Worm (Caenorhabditis elegans) whole organism, L4 larva: ENCODE results near the gene hpo-31.

ENCODE experiments used
- D1046.2 ChIP-seq: fragments of 200-800 bp; sonication (Bioruptor generic); IDR thresholded peaks from 2 replicates; pipeline ENCODE4 v1.3.6; 2022; ENCODE audit warnings: missing genetic modification characterization, missing compliant biosample characterization
- F10B5.3 ChIP-seq: sonication (generic microtip); optimal IDR thresholded peaks from 2 replicates; lab custom pipeline; 2016; ENCODE audit warnings: mild to moderate bottlenecking, missing genetic modification characterization, missing compliant biosample characterization
- F37D6.2 ChIP-seq: sonication (generic microtip); optimal IDR thresholded peaks from 2 replicates; lab custom pipeline; 2016; ENCODE audit warnings: mild to moderate bottlenecking, missing genetic modification characterization, missing compliant biosample characterization
- T26A8.4 ChIP-seq: fragments of 200-800 bp; sonication (Bioruptor generic); IDR thresholded peaks from 2 replicates; pipeline ENCODE4 v1.3.6; 2022; ENCODE audit warnings: missing genetic modification characterization, missing compliant biosample characterization
- Y5F2A.4 ChIP-seq: fragments of 200-800 bp; sonication (Bioruptor generic); optimal IDR thresholded peaks from 2 replicates; lab custom pipeline; 2018; ENCODE audit warnings: mild to moderate bottlenecking, missing genetic modification characterization, missing compliant biosample characterization
- aha-1 ChIP-seq: fragments of 150-350 bp; peaks from one replicate; lab custom pipeline; 2014; ENCODE audit warnings: missing biosample characterization, missing genetic modification characterization
- attf-4 ChIP-seq: sonication (generic microtip); optimal IDR thresholded peaks from 3 replicates; lab custom pipeline; 2017; ENCODE audit warnings: missing biosample characterization, missing genetic modification characterization
- ceh-20 ChIP-seq: fragments of 200-800 bp; sonication (Bioruptor generic); IDR thresholded peaks from 2 replicates; pipeline ENCODE4 v1.3.6; 2022; ENCODE audit warnings: missing genetic modification reagents, missing genetic modification characterization, missing compliant biosample characterization
- ceh-44 ChIP-seq: fragments of 200-800 bp; sonication (Bioruptor generic); IDR thresholded peaks from 2 replicates; pipeline ENCODE4 v1.3.6; 2022; ENCODE audit warnings: missing genetic modification reagents, missing genetic modification characterization, missing compliant biosample characterization
- ceh-62 ChIP-seq: sonication (generic microtip); optimal IDR thresholded peaks from 2 replicates; lab custom pipeline; 2017; ENCODE audit warnings: missing biosample characterization, missing genetic modification characterization
- daf-12 ChIP-seq: fragments of 150-350 bp; optimal IDR thresholded peaks from 2 replicates; lab custom pipeline; 2014; ENCODE audit warnings: missing biosample characterization, missing genetic modification reagents, missing genetic modification characterization
- daf-16 ChIP-seq, 3 experiments: sonication (generic microtip); optimal IDR thresholded peaks; 2 replicates each; lab custom pipeline; 2016 to 2017; ENCODE audit warnings: missing genetic modification characterization in 3 of 3, missing genetic modification reagents in 3 of 3, mild to moderate bottlenecking in 2 of 3, missing compliant biosample characterization in 2 of 3, missing biosample characterization in 1 of 3, moderate library complexity in 1 of 3
- dmd-6 ChIP-seq: fragments of 200-800 bp; sonication (Bioruptor generic); IDR thresholded peaks from 2 replicates; pipeline ENCODE4 v1.3.6; 2022; ENCODE audit warnings: missing genetic modification reagents, missing genetic modification characterization, missing compliant biosample characterization
- dmd-8 ChIP-seq: fragments of 200-800 bp; sonication (Bioruptor generic); IDR thresholded peaks from 2 replicates; pipeline ENCODE4 v1.3.6; 2022; ENCODE audit warnings: missing genetic modification characterization, missing compliant biosample characterization
- dmd-9 ChIP-seq: fragments of 200-800 bp; sonication (Bioruptor generic); IDR thresholded peaks from 2 replicates; pipeline ENCODE4 v1.3.6; 2022; ENCODE audit warnings: missing genetic modification reagents, missing genetic modification characterization, missing compliant biosample characterization
- duxl-1 ChIP-seq: sonication (generic microtip); optimal IDR thresholded peaks from 2 replicates; lab custom pipeline; 2016; ENCODE audit warnings: mild to moderate bottlenecking, missing genetic modification characterization, moderate library complexity, missing compliant biosample characterization; ENCODE audit not compliant: poor library complexity
- hif-1 ChIP-seq, 2 experiments: sonication (generic microtip); optimal IDR thresholded peaks; 2 replicates each; lab custom pipeline; 2016 to 2017; ENCODE audit warnings: missing compliant biosample characterization in 2 of 2, missing genetic modification characterization in 2 of 2, missing genetic modification reagents in 2 of 2, missing genotype in 2 of 2, mild to moderate bottlenecking in 1 of 2
- hlh-11 ChIP-seq: fragments of 200-800 bp; sonication (Bioruptor generic); optimal IDR thresholded peaks from 2 replicates; lab custom pipeline; 2018; ENCODE audit warnings: mild to moderate bottlenecking, missing genetic modification characterization, missing compliant biosample characterization
- hlh-30 ChIP-seq: sonication (generic microtip); optimal IDR thresholded peaks from 2 replicates; lab custom pipeline; 2017; ENCODE audit warnings: antibody characterized with exemption, mild to moderate bottlenecking, missing genetic modification characterization, missing compliant biosample characterization; ENCODE audit not compliant: insufficient read depth
- hmg-1.1 ChIP-seq: fragments of 200-800 bp; sonication (Bioruptor generic); IDR thresholded peaks from 2 replicates; pipeline ENCODE4 v1.3.6; 2022; ENCODE audit warnings: missing genetic modification reagents, missing genetic modification characterization, missing compliant biosample characterization
- lin-13 ChIP-seq: fragments of 150-350 bp; optimal IDR thresholded peaks from 2 replicates; lab custom pipeline; 2014; ENCODE audit warnings: missing biosample characterization, missing genetic modification reagents, missing genetic modification characterization
- lin-38 ChIP-seq: fragments of 200-800 bp; sonication (Bioruptor generic); IDR thresholded peaks from 2 replicates; pipeline ENCODE4 v1.3.6; 2022; ENCODE audit warnings: missing genetic modification reagents, missing genetic modification characterization, missing compliant biosample characterization
- lsy-2 ChIP-seq, 2 experiments: fragments of 150-350 bp in 1 of 2; sonication (generic microtip) in 1 of 2; optimal IDR thresholded peaks; 2 replicates each; lab custom pipeline; 2014 to 2017; ENCODE audit warnings: missing biosample characterization in 2 of 2, missing genetic modification characterization in 2 of 2
- madf-5 ChIP-seq, 2 experiments: fragments of 200-800 bp; sonication (Bioruptor generic); IDR thresholded peaks; 2 replicates each; pipeline ENCODE4 v1.3.6; 2022; ENCODE audit warnings: missing compliant biosample characterization in 2 of 2, missing genetic modification characterization in 2 of 2
- madf-9 ChIP-seq: fragments of 200-800 bp; sonication (Bioruptor generic); conservative IDR thresholded peaks from 2 replicates; pipeline ENCODE4 v1.3.6; 2022; ENCODE audit warnings: missing genetic modification reagents, missing genetic modification characterization, missing compliant biosample characterization
- mdl-1 ChIP-seq, 2 experiments: fragments of 150-350 bp in 1 of 2; sonication (generic microtip) in 1 of 2; optimal IDR thresholded peaks; 2 replicates each; lab custom pipeline; 2014 to 2017; ENCODE audit warnings: missing biosample characterization in 2 of 2, missing genetic modification characterization in 2 of 2
- mep-1 ChIP-seq: fragments of 150-350 bp; sonication (generic microtip); optimal IDR thresholded peaks from 3 replicates; lab custom pipeline; 2014; ENCODE audit warnings: missing biosample characterization, missing genetic modification characterization
- nhr-102 ChIP-seq: sonication (generic microtip); optimal IDR thresholded peaks from 2 replicates; lab custom pipeline; 2016; ENCODE audit warnings: mild to moderate bottlenecking, missing genetic modification characterization, moderate library complexity, missing compliant biosample characterization
- nhr-11 ChIP-seq: fragments of 150-350 bp; optimal IDR thresholded peaks from 2 replicates; lab custom pipeline; 2014; ENCODE audit warnings: missing biosample characterization, missing genetic modification characterization
- nhr-111 ChIP-seq: fragments of 200-800 bp; sonication (Bioruptor generic); optimal IDR thresholded peaks from 2 replicates; lab custom pipeline; 2018; ENCODE audit warnings: mild to moderate bottlenecking, missing genetic modification characterization, missing compliant biosample characterization
- nhr-28 ChIP-seq: fragments of 150-350 bp; optimal IDR thresholded peaks from 2 replicates; lab custom pipeline; 2014; ENCODE audit warnings: missing biosample characterization, missing genetic modification characterization
- nhr-6 ChIP-seq: fragments of 150-350 bp; optimal IDR thresholded peaks from 2 replicates; lab custom pipeline; 2014; ENCODE audit warnings: missing biosample characterization, missing genetic modification characterization
- nhr-77 ChIP-seq: fragments of 150-350 bp; optimal IDR thresholded peaks from 2 replicates; lab custom pipeline; 2014; ENCODE audit warnings: missing biosample characterization, missing genetic modification characterization
- rbr-2 ChIP-seq: sonication (generic microtip); optimal IDR thresholded peaks from 2 replicates; lab custom pipeline; 2016; ENCODE audit warnings: missing genotype, missing genetic modification characterization, missing compliant biosample characterization
- spr-1 ChIP-seq: sonication (generic microtip); optimal IDR thresholded peaks from 2 replicates; lab custom pipeline; 2016; ENCODE audit warnings: mild to moderate bottlenecking, missing genetic modification characterization, missing compliant biosample characterization
- unc-39 ChIP-seq: sonication (generic microtip); optimal IDR thresholded peaks from 2 replicates; lab custom pipeline; 2017; ENCODE audit warnings: missing biosample characterization, missing genetic modification characterization
- zfp-3 ChIP-seq: fragments of 200-800 bp; sonication (Bioruptor generic); conservative IDR thresholded peaks from 2 replicates; pipeline ENCODE4 v1.3.6; 2022; ENCODE audit warnings: missing genetic modification reagents, missing genetic modification characterization, missing compliant biosample characterization
- zip-11 ChIP-seq: fragments of 200-800 bp; sonication (Bioruptor generic); IDR thresholded peaks from 2 replicates; pipeline ENCODE4 v1.3.6; 2022; ENCODE audit warnings: missing genetic modification characterization, missing compliant biosample characterization
- zip-2 ChIP-seq: fragments of 150-350 bp; optimal IDR thresholded peaks from 2 replicates; lab custom pipeline; 2014; ENCODE audit warnings: missing biosample characterization, missing genetic modification characterization

The hpo-31 gene

DNA sequence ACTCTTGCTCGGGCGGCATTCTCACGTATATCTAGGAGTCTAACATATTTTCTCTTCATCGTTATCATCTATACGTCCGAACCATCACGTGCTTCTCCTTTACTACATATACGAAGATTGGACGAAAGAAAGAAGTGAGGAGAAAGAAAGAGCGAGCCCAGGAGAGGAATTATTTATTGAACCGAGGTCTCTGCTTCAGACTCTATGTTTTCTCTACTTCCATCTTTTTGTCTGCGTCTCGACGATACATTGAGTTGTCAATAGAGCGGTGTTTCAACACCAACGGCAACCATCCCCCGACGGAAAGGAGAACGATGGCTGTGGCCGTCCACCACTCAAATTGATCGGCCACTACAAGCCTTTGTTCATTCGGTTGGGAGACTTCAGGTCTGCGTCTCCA, 33.5 kb upstream of the hpo-31 start (continued):
- TF ChIP-seq lin-38 = peak; percentile 80
- peak; percentile 82 for TF ChIP-seq dmd-6 (GFP tag; lab: Robert Waterston, UW)
- TF ChIP-seq nhr-111 = no peak
- peak; percentile 77 for TF ChIP-seq rbr-2 (tag; lab: Kevin White, UChicago)
- peak; percentile 52 for TF ChIP-seq T26A8.4
- peak; percentile 7 for TF ChIP-seq attf-4 (tag; lab: Kevin White, UChicago)
- peak in 1 of 2 experiments; percentile 85 for TF ChIP-seq hif-1 (tag; optimal IDR thresholded peaks at IDR 0.05; lab: Kevin White, UChicago)
- TF ChIP-seq lin-13 (GFP tag; lab: Kevin White, UChicago) = peak; percentile 39
- TF ChIP-seq spr-1 (tag; lab: Kevin White, UChicago) = peak; percentile 15
- TF ChIP-seq nhr-28 (tag; lab: Kevin White, UChicago) = peak; percentile 89
- peak; percentile 99 for TF ChIP-seq nhr-6 (tag; lab: Kevin White, UChicago)
- peak; percentile 83 for TF ChIP-seq hmg-1.1
- TF ChIP-seq dmd-8 (GFP tag; lab: Robert Waterston, UW) = no peak
- TF ChIP-seq madf-5 (GFP tag; IDR thresholded peaks at IDR 0.05; lab: Robert Waterston, UW) = no peak
- TF ChIP-seq nhr-77 = peak; percentile 94
- TF ChIP-seq ceh-44 = no peak
- peak; percentile 9 for TF ChIP-seq F37D6.2
- TF ChIP-seq ceh-20 (GFP tag; lab: Robert Waterston, UW) = peak; percentile 82
- peak; percentile 86 for TF ChIP-seq hlh-30 (tag; lab: Kevin White, UChicago)
- no peak for TF ChIP-seq zip-2
- TF ChIP-seq nhr-102 = peak; percentile 36
- TF ChIP-seq unc-39 (tag; lab: Kevin White, UChicago) = peak; percentile 31
- no peak for TF ChIP-seq daf-12 (tag; lab: Kevin White, UChicago)
- 0 out of 2 replicates have a peak, but pooled peaks have one; percentile 50 for TF ChIP-seq dmd-9
- TF ChIP-seq Y5F2A.4 (GFP tag; lab: Kevin White, UChicago) = no peak
- no peak for TF ChIP-seq duxl-1 (tag; lab: Kevin White, UChicago)
- no peak for TF ChIP-seq zip-11
- TF ChIP-seq ceh-62 (tag; lab: Kevin White, UChicago) = no peak
- peak; percentile 50 to 51 for TF ChIP-seq daf-16 (GFP tag; optimal IDR thresholded peaks at IDR 0.05; lab: Kevin White, UChicago)
- TF ChIP-seq daf-16 (tag; optimal IDR thresholded peaks at IDR 0.05; lab: Kevin White, UChicago) = peak; percentile 90
- peak; percentile 39; the same call in 1 of the 2 replicates for TF ChIP-seq madf-9 (GFP tag; lab: Robert Waterston, UW)
- peak; percentile 33 for TF ChIP-seq F10B5.3
- TF ChIP-seq, all 104 proteins: peak for 47

DNA sequence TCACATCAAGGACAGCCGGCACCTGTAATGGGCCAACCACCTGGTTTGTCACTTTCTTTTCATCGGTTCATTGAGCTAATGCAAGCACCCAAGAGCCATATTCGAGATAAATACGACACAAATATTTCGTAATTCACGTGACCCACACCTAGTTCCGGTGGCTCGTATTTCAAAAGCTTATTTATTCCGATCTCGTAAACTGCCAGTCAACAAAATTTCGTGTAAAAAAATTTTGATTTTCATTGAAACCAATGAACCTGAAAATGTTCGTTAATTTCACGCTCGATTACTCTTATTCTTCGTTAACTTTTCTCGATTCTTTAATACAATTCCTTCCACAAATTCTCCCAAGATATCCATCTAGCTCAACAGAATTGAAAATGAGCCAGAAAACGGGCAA, 32.7 kb upstream of the hpo-31 start:
- TF ChIP-seq nhr-102 (no peak), aha-1 (tag; lab: Kevin White, UChicago) (peak; percentile 72), D1046.2 (GFP tag; lab: Robert Waterston, UW) (no peak), zfp-3 (GFP tag; lab: Robert Waterston, UW) (0 out of 2 replicates have a peak, but pooled peaks have one; percentile 21)

DNA sequence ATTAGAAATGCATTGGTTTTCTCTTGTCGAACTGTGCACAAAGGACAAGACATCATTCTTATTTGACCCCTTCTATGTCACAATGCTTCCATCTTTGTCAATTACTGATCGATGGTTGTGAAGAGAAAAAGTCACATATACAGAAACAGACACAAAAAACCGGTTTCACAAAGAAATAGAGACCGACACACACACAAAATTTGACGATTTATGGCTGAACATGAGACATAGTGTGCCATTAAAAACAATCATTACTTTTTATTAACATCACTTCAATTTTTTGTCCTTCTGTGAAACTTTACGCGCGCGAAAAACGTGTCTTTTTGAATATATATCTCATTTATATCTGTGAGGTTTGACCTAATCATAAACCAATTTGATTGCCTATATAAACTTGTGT, 32.3 kb upstream of the hpo-31 start:
- peak in 1 of 2 experiments; percentile 26 for TF ChIP-seq mdl-1 (tag; optimal IDR thresholded peaks at IDR 0.05; lab: Kevin White, UChicago)
- TF ChIP-seq hlh-30 (tag; lab: Kevin White, UChicago) = peak; percentile 72
- TF ChIP-seq Y5F2A.4 (GFP tag; lab: Kevin White, UChicago) = no peak
- TF ChIP-seq daf-12 (tag; lab: Kevin White, UChicago) = no peak
- TF ChIP-seq lsy-2 (tag; optimal IDR thresholded peaks at IDR 0.05; lab: Kevin White, UChicago) = peak in 1 of 2 experiments; percentile 19
- TF ChIP-seq nhr-28 (tag; lab: Kevin White, UChicago) = peak; percentile 65
- peak; percentile 22 for TF ChIP-seq hlh-11 (tag; lab: Kevin White, UChicago)
- no peak for TF ChIP-seq nhr-11 (tag; lab: Kevin White, UChicago)
- peak; percentile 41 for TF ChIP-seq mep-1 (tag; lab: Kevin White, UChicago)
- TF ChIP-seq, all 104 proteins: peak for 6
